Fruit fly (Drosophila melanogaster): ENCODE measurements around the gene rept.

The rept gene

dm6 chr3L:19229491-19229890 is 25.6 kb upstream of the rept start (continued):
- TF ChIP-seq cg (GFP tag; optimal IDR thresholded peaks at IDR 0.05), result peak; percentile 19
- no peak for TF ChIP-seq CG6175 (GFP tag; IDR thresholded peaks at IDR 0.05)
- no peak for TF ChIP-seq caup (GFP tag; optimal IDR thresholded peaks at IDR 0.05; ENCODE audit: severe bottlenecking)
- TF ChIP-seq CG18476 (GFP tag; optimal IDR thresholded peaks at IDR 0.05), result no peak
- no peak for TF ChIP-seq CG12942 (GFP tag; optimal IDR thresholded peaks at IDR 0.05)
- TF ChIP-seq jing (GFP tag; optimal IDR thresholded peaks at IDR 0.05), result no peak
- no peak for TF ChIP-seq CG8765 (GFP tag; IDR thresholded peaks at IDR 0.05)
- no peak for TF ChIP-seq YL-1 (GFP tag; optimal IDR thresholded peaks at IDR 0.05)
- no peak for TF ChIP-seq CG3726 (GFP tag; IDR thresholded peaks at IDR 0.05)
- TF ChIP-seq Sin3A (optimal IDR thresholded peaks at IDR 0.05), result no peak
- TF ChIP-seq ATbp (GFP tag; optimal IDR thresholded peaks at IDR 0.05), result no peak
- no peak for TF ChIP-seq CG8924 (tag; optimal IDR thresholded peaks at IDR 0.05)
- TF ChIP-seq CG14667 (GFP tag; IDR thresholded peaks at IDR 0.05), result no peak
- TF ChIP-seq CG7372 (GFP tag; IDR thresholded peaks at IDR 0.05), result no peak
- TF ChIP-seq Max (GFP tag; optimal IDR thresholded peaks at IDR 0.05), result no peak
- no peak for TF ChIP-seq B-H2 (GFP tag; optimal IDR thresholded peaks at IDR 0.05)
- TF ChIP-seq CG8359 (GFP tag; optimal IDR thresholded peaks at IDR 0.05; ENCODE audit: borderline replicate concordance), result no peak
- TF ChIP-seq her (GFP tag; optimal IDR thresholded peaks at IDR 0.05), result no peak
- TF ChIP-seq emc (GFP tag; optimal IDR thresholded peaks at IDR 0.05), result no peak
- peak; percentile 40 for TF ChIP-seq CG18599 (GFP tag; optimal IDR thresholded peaks at IDR 0.05)
- TF ChIP-seq CG10565 (GFP tag; optimal IDR thresholded peaks at IDR 0.05), result no peak
- no peak for TF ChIP-seq H2.0 (GFP tag; IDR thresholded peaks at IDR 0.05)
- TF ChIP-seq MTF-1 (GFP tag; optimal IDR thresholded peaks at IDR 0.05; ENCODE audit: borderline replicate concordance), result no peak
- TF ChIP-seq CG2712 (tag; optimal IDR thresholded peaks at IDR 0.05), result no peak
- no peak for TF ChIP-seq hkb (optimal IDR thresholded peaks at IDR 0.05)
- no peak for TF ChIP-seq hkb (GFP tag; IDR thresholded peaks at IDR 0.05)
- peak; percentile 39 for TF ChIP-seq Ets65A (GFP tag)
- TF ChIP-seq HLH3B (GFP tag; IDR thresholded peaks at IDR 0.05), result no peak
- no peak for TF ChIP-seq sens-2 (GFP tag; IDR thresholded peaks at IDR 0.05)
- no peak for TF ChIP-seq tap (tag; optimal IDR thresholded peaks at IDR 0.05)
- peak; percentile 64 for TF ChIP-seq Med (GFP tag)
- TF ChIP-seq CG3407 (GFP tag; optimal IDR thresholded peaks at IDR 0.05), result no peak
- TF ChIP-seq row (GFP tag; IDR thresholded peaks at IDR 0.05), result no peak
- TF ChIP-seq Mrtf (GFP tag; IDR thresholded peaks at IDR 0.05), result no peak
- no peak for TF ChIP-seq Dad (GFP tag; optimal IDR thresholded peaks at IDR 0.05)
- TF ChIP-seq kay (GFP tag; optimal IDR thresholded peaks at IDR 0.05), result no peak
- no peak for TF ChIP-seq CG11723 (GFP tag; optimal IDR thresholded peaks at IDR 0.05)
- no peak for TF ChIP-seq dm (GFP tag; optimal IDR thresholded peaks at IDR 0.05)
- TF ChIP-seq h (optimal IDR thresholded peaks at IDR 0.05), result no peak
- TF ChIP-seq Hr51 (GFP tag; optimal IDR thresholded peaks at IDR 0.05), result peak in 1 of 2 experiments; percentile 38
- no peak for TF ChIP-seq Scr (GFP tag; IDR thresholded peaks at IDR 0.05; ENCODE audit: partially characterized antibody)
- no peak for TF ChIP-seq croc (GFP tag; conservative IDR thresholded peaks at IDR 0.05)
- TF ChIP-seq CG9727 (GFP tag; optimal IDR thresholded peaks at IDR 0.05), result no peak
- TF ChIP-seq fru (optimal IDR thresholded peaks at IDR 0.05), result no peak
- no peak for TF ChIP-seq Elba2 (GFP tag; optimal IDR thresholded peaks at IDR 0.05)
- no peak for TF ChIP-seq CG8388 (GFP tag; optimal IDR thresholded peaks at IDR 0.05)
- no peak for TF ChIP-seq CG2678 (tag; optimal IDR thresholded peaks at IDR 0.05)
- no peak for TF ChIP-seq CG3281 (GFP tag; optimal IDR thresholded peaks at IDR 0.05)

Measured in whole organism, embryonic.